Worm (Caenorhabditis elegans) whole organism, L3 larva: ENCODE data around the gene slc-36.1.

Experiments used
- ama-1 ChIP-seq: fragments of 150-350 bp; optimal IDR thresholded peaks from 2 replicates; lab custom pipeline; 2018
- daf-12 ChIP-seq: fragments of 150-350 bp; optimal IDR thresholded peaks from 2 replicates; lab custom pipeline; 2014; ENCODE audit warnings: missing biosample characterization, missing genetic modification reagents, missing genetic modification characterization
- elt-1 ChIP-seq: fragments of 150-350 bp; optimal IDR thresholded peaks from 2 replicates; lab custom pipeline; 2014; ENCODE audit warnings: missing biosample characterization, missing genetic modification characterization
- fkh-10 ChIP-seq: sonication (generic microtip); optimal IDR thresholded peaks from 2 replicates; lab custom pipeline; 2017; ENCODE audit warnings: missing biosample characterization, missing genetic modification reagents, missing genetic modification characterization
- mml-1 ChIP-seq: fragments of 150-350 bp; sonication (generic microtip); optimal IDR thresholded peaks from 3 replicates; lab custom pipeline; 2014; ENCODE audit warnings: missing biosample characterization, missing genetic modification characterization
- nhr-77 ChIP-seq: fragments of 150-350 bp; optimal IDR thresholded peaks from 2 replicates; lab custom pipeline; 2014; ENCODE audit warnings: missing biosample characterization, missing genetic modification characterization

DNA sequence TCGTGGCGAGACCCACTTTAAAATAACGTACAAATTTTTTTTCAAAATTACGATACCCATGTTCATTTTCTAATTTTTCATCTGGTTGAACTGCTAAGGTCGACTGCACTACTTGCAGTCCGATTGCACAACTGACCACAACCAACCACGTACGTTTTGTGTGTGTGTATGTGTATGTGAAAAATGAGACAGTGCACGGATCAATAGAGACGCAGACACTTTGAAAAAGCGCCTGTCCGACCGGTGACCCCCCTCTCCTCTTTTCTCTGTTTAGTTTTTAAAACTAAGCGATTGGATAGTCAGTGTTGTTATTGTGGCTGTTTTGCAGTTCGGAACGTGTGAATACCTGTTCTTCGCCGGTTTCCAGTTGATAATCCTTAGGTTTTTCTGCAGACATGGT, 48.5 kb upstream of the slc-36.1 start:
- no peak for TF ChIP-seq nhr-77 (tag; lab: Kevin White, UChicago)
- no peak for TF ChIP-seq fkh-10 (GFP tag; lab: Kevin White, UChicago)
- TF ChIP-seq mml-1 (tag; lab: Kevin White, UChicago): no peak
- no peak for TF ChIP-seq elt-1 (tag; lab: Kevin White, UChicago)
- no peak for TF ChIP-seq daf-12 (tag; lab: Kevin White, UChicago)
- TF ChIP-seq ama-1 (lab: Kevin White, UChicago): no peak
